Worm (Caenorhabditis elegans) whole organism, L4/young adult: Measurements from ENCODE around the gene Y26G10.6.

Experiments
- W03F9.2 ChIP-seq: fragments of 150-350 bp; optimal IDR thresholded peaks from 2 replicates; lab custom pipeline; 2014; ENCODE audit warnings: missing biosample characterization, missing genetic modification characterization
- dao-5 ChIP-seq: sonication (generic microtip); optimal IDR thresholded peaks from 2 replicates; lab custom pipeline; 2016; ENCODE audit warnings: missing genotype, missing genetic modification characterization, moderate library complexity, missing compliant biosample characterization
- him-1 ChIP-seq: sonication (generic microtip); optimal IDR thresholded peaks from 2 replicates; lab custom pipeline; 2016; ENCODE audit warnings: missing genotype, missing genetic modification reagents, missing genetic modification characterization, missing compliant biosample characterization

- TF ChIP-seq him-1, result no peak
- no peak for TF ChIP-seq dao-5 (tag; lab: Kevin White, UChicago)
- TF ChIP-seq W03F9.2, result no peak
Measured at ce11 chrV:17699659-17700058, at the start of gene Y26G10.6.
